Worm (Caenorhabditis elegans): ENCODE measurements around the gene pud-4.
A peak's percentile ranks its signal among the peaks of the same experiment; 100 is the strongest.

pud-4 gene

DNA sequence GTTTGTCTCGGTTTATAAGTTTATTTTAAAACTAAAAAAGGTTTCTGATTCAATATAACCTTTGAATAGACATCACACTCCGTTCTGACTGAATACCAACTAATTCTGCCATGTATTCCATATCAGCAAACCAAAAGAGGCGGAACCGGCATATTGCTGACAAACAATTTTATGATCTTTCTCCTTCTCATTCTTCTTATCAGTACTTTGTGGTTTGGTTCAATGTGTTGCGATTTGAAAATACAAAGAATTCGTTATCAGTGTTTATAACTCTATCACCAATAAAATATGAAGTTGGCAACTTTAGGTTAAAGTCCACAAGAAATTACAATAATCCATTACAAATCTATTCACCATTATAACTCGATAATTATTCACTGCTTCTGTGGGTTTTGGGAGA is 2.2 kb upstream of the pud-4 start (continued):
- TF ChIP-seq ceh-62 (tag; optimal IDR thresholded peaks at IDR 0.05), result no peak
- no peak for TF ChIP-seq madf-5 (GFP tag; IDR thresholded peaks at IDR 0.05)
- TF ChIP-seq Y105C5A.15 (GFP tag; IDR thresholded peaks at IDR 0.05), result no peak
- TF ChIP-seq nhr-10 (tag; optimal IDR thresholded peaks at IDR 0.05), result peak; percentile 21
- no peak for TF ChIP-seq fkh-10 (GFP tag; optimal IDR thresholded peaks at IDR 0.05)
- TF ChIP-seq hlh-11 (tag; optimal IDR thresholded peaks at IDR 0.05), result peak; percentile 74
- no peak for TF ChIP-seq nhr-41 (GFP tag; IDR thresholded peaks at IDR 0.05)
- TF ChIP-seq ces-1 (GFP tag; optimal IDR thresholded peaks at IDR 0.05), result no peak
- TF ChIP-seq lin-1 (GFP tag; IDR thresholded peaks at IDR 0.05), result peak; percentile 69; the same call in 1 of the 2 replicates
- no peak for TF ChIP-seq ceh-28 (tag; optimal IDR thresholded peaks at IDR 0.05)
- no peak for TF ChIP-seq aly-2 (tag; optimal IDR thresholded peaks at IDR 0.05)
- no peak for TF ChIP-seq spr-1 (tag; optimal IDR thresholded peaks at IDR 0.05)
- no peak for TF ChIP-seq lin-13 (GFP tag; optimal IDR thresholded peaks at IDR 0.05)
- no peak for TF ChIP-seq gei-8 (GFP tag; optimal IDR thresholded peaks at IDR 0.05)
- TF ChIP-seq ceh-82 (tag; optimal IDR thresholded peaks at IDR 0.05), result no peak
- TF ChIP-seq nhr-77 (tag; optimal IDR thresholded peaks at IDR 0.05), result peak; percentile 91
- no peak for TF ChIP-seq mep-1 (tag; optimal IDR thresholded peaks at IDR 0.05)
- no peak for TF ChIP-seq egl-27 (tag; optimal IDR thresholded peaks at IDR 0.05)
- no peak for TF ChIP-seq R02D3.7 (tag; optimal IDR thresholded peaks at IDR 0.05)
- TF ChIP-seq hlh-30 (tag; optimal IDR thresholded peaks at IDR 0.05; ENCODE audit: insufficient read depth), result no peak
- TF ChIP-seq unc-130 (GFP tag; optimal IDR thresholded peaks at IDR 0.05), result no peak
- no peak for TF ChIP-seq hmg-1.1 (GFP tag; IDR thresholded peaks at IDR 0.05)

DNA sequence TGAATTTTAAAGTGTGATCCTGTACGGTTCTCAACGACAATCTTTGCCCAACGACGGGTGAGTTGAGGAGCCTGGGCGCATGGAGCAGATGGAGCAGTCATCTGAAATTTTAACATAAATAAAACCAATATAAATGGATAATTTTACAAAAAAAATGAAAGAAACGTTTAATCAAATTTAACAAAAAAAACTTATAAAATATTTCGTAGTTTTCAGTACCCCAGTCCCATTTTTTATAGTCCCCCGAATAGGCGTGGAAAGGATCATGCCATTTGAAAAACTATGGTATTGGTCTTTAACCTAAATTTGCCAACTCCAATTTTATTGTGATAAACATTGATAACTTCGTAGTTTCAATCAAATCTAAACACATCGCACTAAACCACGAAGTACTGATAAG is 1.4 kb upstream of the pud-4 start, which contains the start of gene pud-3:
Gene pud-3, minus strand, starts transcription at position 101 of the 400 bp plus-strand sequence.
- no peak for TF ChIP-seq lin-29 (GFP tag; IDR thresholded peaks at IDR 0.05)
- TF ChIP-seq dve-1 (tag; optimal IDR thresholded peaks at IDR 0.05; ENCODE audit: insufficient read depth), result peak; percentile 10
- no peak for TF ChIP-seq daf-16 (GFP tag; optimal IDR thresholded peaks at IDR 0.05)
- TF ChIP-seq daf-16 (tag; optimal IDR thresholded peaks at IDR 0.05), result peak; percentile 61
- no peak for TF ChIP-seq egl-43 (GFP tag; IDR thresholded peaks at IDR 0.05)

DNA sequence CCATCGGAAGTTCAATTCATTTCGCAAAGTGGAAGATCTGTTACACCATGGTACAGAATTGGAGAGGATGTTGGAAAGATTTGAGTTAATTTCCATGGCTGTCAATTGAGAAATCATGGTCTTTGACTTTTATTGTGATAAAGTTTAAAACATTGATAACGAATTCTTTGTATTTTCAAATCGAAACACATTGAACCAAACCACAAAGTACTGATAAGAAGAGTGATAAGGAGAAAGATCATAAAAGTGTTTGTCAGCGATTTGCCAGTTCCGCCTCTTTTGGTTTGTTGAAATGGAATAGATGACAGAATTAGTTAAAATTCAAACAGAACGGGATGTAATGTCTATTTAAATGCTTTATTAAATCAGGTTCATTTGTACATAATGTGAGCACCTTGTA is 646 bp downstream of the pud-4 start:
- TF ChIP-seq spr-3 (GFP tag; optimal IDR thresholded peaks at IDR 0.05), result no peak
- no peak for TF ChIP-seq zag-1 (tag; optimal IDR thresholded peaks at IDR 0.05)
- no peak for TF ChIP-seq daf-8 (GFP tag; IDR thresholded peaks at IDR 0.05)
- no peak for TF ChIP-seq cey-2 (tag; optimal IDR thresholded peaks at IDR 0.05; ENCODE audit: borderline replicate concordance, insufficient read depth)
- TF ChIP-seq aha-1 (tag), result no peak
- no peak for TF ChIP-seq saeg-2 (GFP tag; IDR thresholded peaks at IDR 0.05)
- no peak for TF ChIP-seq lin-38 (GFP tag; IDR thresholded peaks at IDR 0.05)
- no peak for TF ChIP-seq nhr-42 (GFP tag; IDR thresholded peaks at IDR 0.05)
- peak; percentile 80 for TF ChIP-seq nhr-28 (tag; optimal IDR thresholded peaks at IDR 0.05)
- TF ChIP-seq ceh-44 (GFP tag; IDR thresholded peaks at IDR 0.05), result no peak
- no peak for TF ChIP-seq jun-1 (tag; optimal IDR thresholded peaks at IDR 0.05)
- peak; percentile 53; the same call in 1 of the 2 replicates for TF ChIP-seq tra-1 (GFP tag; IDR thresholded peaks at IDR 0.05)
- TF ChIP-seq daf-16 (GFP tag; optimal IDR thresholded peaks at IDR 0.05), result no peak
- peak; percentile 88 for TF ChIP-seq daf-16 (tag; optimal IDR thresholded peaks at IDR 0.05)
- TF ChIP-seq T20F7.1 (GFP tag; optimal IDR thresholded peaks at IDR 0.05), result no peak
- peak in 1 of 2 experiments; percentile 51 for TF ChIP-seq lsy-2 (tag; optimal IDR thresholded peaks at IDR 0.05)
- no peak for TF ChIP-seq ceh-62 (tag; optimal IDR thresholded peaks at IDR 0.05)
- TF ChIP-seq zfp-2 (tag; optimal IDR thresholded peaks at IDR 0.05), result no peak
- TF ChIP-seq Y75B8A.6 (GFP tag; IDR thresholded peaks at IDR 0.05), result no peak
- no peak for TF ChIP-seq nhr-111 (GFP tag; optimal IDR thresholded peaks at IDR 0.05)
- TF ChIP-seq zip-11 (GFP tag; IDR thresholded peaks at IDR 0.05), result no peak
- peak; percentile 56 for TF ChIP-seq pqm-1 (tag; optimal IDR thresholded peaks at IDR 0.05)
- TF ChIP-seq ceh-28 (tag; optimal IDR thresholded peaks at IDR 0.05), result no peak
- no peak for TF ChIP-seq nhr-6 (tag; optimal IDR thresholded peaks at IDR 0.05)
- TF ChIP-seq snpc-1.2 (GFP tag; IDR thresholded peaks at IDR 0.05), result no peak
- no peak for TF ChIP-seq unc-62 (GFP tag; optimal IDR thresholded peaks at IDR 0.05 in 1 of 2)
- TF ChIP-seq unc-62 (tag; optimal IDR thresholded peaks at IDR 0.05), result no peak
- TF ChIP-seq mxl-2 (GFP tag; conservative IDR thresholded peaks at IDR 0.05), result no peak

All from whole organism, L4 larva.